Worm (Caenorhabditis elegans) whole organism, mixed stage, embryonic: ENCODE results near the gene W09G12.7.

ENCODE experiments used
- cnd-1 ChIP-seq: fragments of 200-800 bp; sonication (Bioruptor generic); optimal IDR thresholded peaks from 2 replicates; lab custom pipeline; 2018; ENCODE audit warnings: mild to moderate bottlenecking, missing genetic modification characterization, missing compliant biosample characterization
- elt-3 ChIP-seq: fragments of 150-350 bp; optimal IDR thresholded peaks from 2 replicates; lab custom pipeline; 2014; ENCODE audit warnings: missing biosample characterization, missing genetic modification characterization
- nhr-28 ChIP-seq: fragments of 150-350 bp; optimal IDR thresholded peaks from 2 replicates; lab custom pipeline; 2014; ENCODE audit warnings: missing biosample characterization, missing genetic modification characterization
- unc-120 ChIP-seq: sonication (generic microtip); optimal IDR thresholded peaks from 2 replicates; lab custom pipeline; 2017; ENCODE audit warnings: missing genetic modification characterization, missing compliant biosample characterization; ENCODE audit not compliant: poor library complexity, severe bottlenecking

- TF ChIP-seq unc-120 (tag; lab: Kevin White, UChicago) (no peak), cnd-1 (tag; lab: Kevin White, UChicago) (no peak), elt-3 (tag; lab: Kevin White, UChicago) (no peak), nhr-28 (tag; lab: Kevin White, UChicago) (no peak)
These were observed 9.3 kb downstream of the W09G12.7 start for ce11 chrIV:1238147-1238546.
